Fruit fly (Drosophila melanogaster) whole organism, embryonic: ENCODE data around the gene r2d2.
A peak's percentile ranks its signal among the peaks of the same experiment; 100 is the strongest.

ENCODE experiments used
- Ada2b ChIP-seq: fragments of 200-800 bp; sonication (Bioruptor generic); IDR thresholded peaks from 2 replicates; pipeline ENCODE4 v1.3.6; 2022; ENCODE audit warnings: missing biosample characterization, missing genetic modification characterization
- Antp ChIP-seq: fragments of 200-800 bp; sonication (Bioruptor generic); optimal IDR thresholded peaks from 3 replicates; lab custom pipeline; 2016; ENCODE audit warnings: missing biosample characterization, missing genetic modification characterization
- Atf3 ChIP-seq: fragments of 200-800 bp; sonication (Bioruptor generic); optimal IDR thresholded peaks from 3 replicates; lab custom pipeline; 2016; ENCODE audit warnings: missing biosample characterization, missing genetic modification characterization
- CG10147 ChIP-seq: fragments of 200-800 bp; sonication (Bioruptor generic); optimal IDR thresholded peaks from 2 replicates; lab custom pipeline; 2019; ENCODE audit warnings: missing biosample characterization, mild to moderate bottlenecking, missing genetic modification characterization, moderate library complexity
- CG1024 ChIP-seq: fragments of 200-800 bp; sonication (Bioruptor generic); IDR thresholded peaks from 2 replicates; pipeline ENCODE4 v1.3.6; 2022; ENCODE audit warnings: missing biosample characterization, missing genetic modification characterization
- CG11456 ChIP-seq: fragments of 200-800 bp; sonication (Bioruptor generic); IDR thresholded peaks from 3 replicates; pipeline ENCODE4 v1.3.6; 2022; ENCODE audit warnings: missing biosample characterization, missing genetic modification characterization
- CG14710 ChIP-seq: fragments of 200-800 bp; sonication (Bioruptor generic); optimal IDR thresholded peaks from 3 replicates; lab custom pipeline; 2019; ENCODE audit warnings: missing biosample characterization, mild to moderate bottlenecking, missing genetic modification characterization, moderate library complexity
- CG16815 ChIP-seq: fragments of 200-800 bp; sonication (Bioruptor generic); optimal IDR thresholded peaks from 3 replicates; lab custom pipeline; 2017; ENCODE audit warnings: missing biosample characterization, mild to moderate bottlenecking, missing genetic modification characterization
- CG16863 ChIP-seq: fragments of 200-800 bp; sonication (Bioruptor generic); optimal IDR thresholded peaks from 3 replicates; lab custom pipeline; 2016; ENCODE audit warnings: missing biosample characterization, missing genetic modification characterization
- CG2202 ChIP-seq: fragments of 200-800 bp; sonication (Bioruptor generic); optimal IDR thresholded peaks from 2 replicates; lab custom pipeline; 2018; ENCODE audit warnings: missing biosample characterization, mild to moderate bottlenecking, missing genetic modification characterization
- CG4854 ChIP-seq: fragments of 200-800 bp; sonication (Bioruptor generic); optimal IDR thresholded peaks from 2 replicates; lab custom pipeline; 2016; ENCODE audit warnings: missing biosample characterization, missing genetic modification characterization, inconsistent platforms
- CG7928 ChIP-seq: fragments of 200-800 bp; sonication (Bioruptor generic); optimal IDR thresholded peaks from 2 replicates; lab custom pipeline; 2017; ENCODE audit warnings: missing biosample characterization, mild to moderate bottlenecking, missing genetic modification characterization
- CG9609 ChIP-seq: fragments of 200-800 bp; sonication (Bioruptor generic); optimal IDR thresholded peaks from 3 replicates; lab custom pipeline; 2016; ENCODE audit warnings: missing biosample characterization, missing genetic modification characterization
- CG9817 ChIP-seq: fragments of 200-800 bp; sonication (Bioruptor generic); optimal IDR thresholded peaks from 2 replicates; lab custom pipeline; 2018; ENCODE audit warnings: missing biosample characterization, mild to moderate bottlenecking, missing genetic modification characterization, moderate library complexity
- CTCF ChIP-seq: fragments of 200-800 bp; sonication (Bioruptor generic); optimal IDR thresholded peaks from 2 replicates; lab custom pipeline; 2017; ENCODE audit warnings: missing biosample characterization, mild to moderate bottlenecking, missing genetic modification characterization, moderate library complexity
- CrebB ChIP-seq: fragments of 200-800 bp; sonication (Bioruptor generic); optimal IDR thresholded peaks from 3 replicates; lab custom pipeline; 2018; ENCODE audit warnings: missing biosample characterization, mild to moderate bottlenecking, missing genetic modification characterization
- Dip2 ChIP-seq: fragments of 200-800 bp; sonication (Bioruptor generic); IDR thresholded peaks from 2 replicates; pipeline ENCODE4 v1.3.6; 2022; ENCODE audit warnings: missing biosample characterization, missing genetic modification characterization
- H15 ChIP-seq: fragments of 200-800 bp; sonication (Bioruptor generic); IDR thresholded peaks from 3 replicates; pipeline ENCODE4 v1.3.6; 2022; ENCODE audit warnings: missing biosample characterization, missing genetic modification characterization
- HLH54F ChIP-seq: fragments of 200-800 bp; sonication (Bioruptor generic); optimal IDR thresholded peaks from 3 replicates; lab custom pipeline; 2016; ENCODE audit warnings: missing biosample characterization, missing genetic modification characterization
- HLHmδ ChIP-seq: fragments of 200-800 bp; sonication (Bioruptor generic); optimal IDR thresholded peaks from 2 replicates; lab custom pipeline; 2018; ENCODE audit warnings: missing biosample characterization, mild to moderate bottlenecking, missing genetic modification characterization, moderate library complexity
- Hr3 ChIP-seq: fragments of 200-800 bp; sonication (Bioruptor generic); optimal IDR thresholded peaks from 3 replicates; lab custom pipeline; 2016; ENCODE audit warnings: missing biosample characterization, missing genetic modification characterization
- Mrtf ChIP-seq: fragments of 200-800 bp; sonication (Bioruptor generic); IDR thresholded peaks from 3 replicates; pipeline ENCODE4 v1.3.6; 2022; ENCODE audit warnings: missing biosample characterization, missing genetic modification characterization
- Neu2 ChIP-seq: fragments of 200-800 bp; sonication (Bioruptor generic); optimal IDR thresholded peaks from 3 replicates; lab custom pipeline; 2016; ENCODE audit warnings: missing biosample characterization, missing genetic modification characterization, borderline replicate concordance
- Nf-YB ChIP-seq: fragments of 200-800 bp; sonication (Bioruptor generic); optimal IDR thresholded peaks from 3 replicates; lab custom pipeline; 2019; ENCODE audit warnings: missing biosample characterization, mild to moderate bottlenecking, missing genetic modification characterization, moderate library complexity
- Oaz ChIP-seq: fragments of 200-800 bp; sonication (Bioruptor generic); IDR thresholded peaks from 2 replicates; pipeline ENCODE4 v1.3.6; 2022; ENCODE audit warnings: missing biosample characterization, missing genetic modification characterization
- Opbp ChIP-seq: fragments of 200-800 bp; sonication (Bioruptor generic); IDR thresholded peaks from 3 replicates; pipeline ENCODE4 v1.3.6; 2022; ENCODE audit warnings: missing biosample characterization, missing genetic modification characterization; ENCODE audit not compliant: partially characterized antibody
- Ptx1 ChIP-seq: fragments of 200-800 bp; sonication (Bioruptor generic); IDR thresholded peaks from 2 replicates; pipeline ENCODE4 v1.3.6; 2022; ENCODE audit warnings: missing biosample characterization, missing genetic modification characterization
- Rx ChIP-seq: fragments of 200-800 bp; sonication (Bioruptor generic); IDR thresholded peaks from 2 replicates; pipeline ENCODE4 v1.3.6; 2022; ENCODE audit warnings: missing biosample characterization, missing genetic modification characterization
- Six4 ChIP-seq: fragments of 200-800 bp; sonication (Bioruptor generic); optimal IDR thresholded peaks from 2 replicates; lab custom pipeline; 2016; ENCODE audit warnings: missing biosample characterization, missing genetic modification characterization
- Spps ChIP-seq: fragments of 200-800 bp; sonication (Bioruptor generic); optimal IDR thresholded peaks from 2 replicates; lab custom pipeline; 2018; ENCODE audit warnings: missing biosample characterization, mild to moderate bottlenecking, missing genetic modification characterization
- amos ChIP-seq: fragments of 200-800 bp; sonication (Bioruptor generic); IDR thresholded peaks from 2 replicates; pipeline ENCODE4 v1.3.6; 2022; ENCODE audit warnings: missing biosample characterization, missing genetic modification characterization; ENCODE audit not compliant: partially characterized antibody
- bcd ChIP-seq: fragments of 200-800 bp; sonication (Bioruptor generic); optimal IDR thresholded peaks from 2 replicates; lab custom pipeline; 2017; ENCODE audit warnings: missing biosample characterization, mild to moderate bottlenecking, missing genetic modification characterization
- dan ChIP-seq: fragments of 200-800 bp; sonication (Bioruptor generic); IDR thresholded peaks from 2 replicates; pipeline ENCODE4 v1.3.6; 2022; ENCODE audit warnings: missing biosample characterization, missing genetic modification characterization
- dati ChIP-seq: fragments of 200-800 bp; sonication (Bioruptor generic); IDR thresholded peaks from 2 replicates; pipeline ENCODE4 v1.3.6; 2022; ENCODE audit warnings: missing biosample characterization, missing genetic modification characterization
- dmrt99B ChIP-seq: fragments of 200-800 bp; sonication (Bioruptor generic); optimal IDR thresholded peaks from 2 replicates; lab custom pipeline; 2018; ENCODE audit warnings: missing biosample characterization, mild to moderate bottlenecking, missing genetic modification characterization, moderate library complexity
- dysf ChIP-seq: fragments of 200-800 bp; sonication (Bioruptor generic); IDR thresholded peaks from 3 replicates; pipeline ENCODE4 v1.3.6; 2022; ENCODE audit warnings: missing biosample characterization, missing genetic modification characterization
- gfzf ChIP-seq: fragments of 200-800 bp; sonication (Bioruptor generic); optimal IDR thresholded peaks from 2 replicates; lab custom pipeline; 2016; ENCODE audit warnings: missing biosample characterization, mild to moderate bottlenecking, missing genetic modification characterization, moderate library complexity
- her ChIP-seq: fragments of 200-800 bp; sonication (Bioruptor generic); optimal IDR thresholded peaks from 2 replicates; lab custom pipeline; 2016; ENCODE audit warnings: missing biosample characterization, missing genetic modification characterization
- jing ChIP-seq: fragments of 200-800 bp; sonication (Bioruptor generic); optimal IDR thresholded peaks from 2 replicates; lab custom pipeline; 2018; ENCODE audit warnings: missing biosample characterization, mild to moderate bottlenecking, missing genetic modification characterization
- nmo ChIP-seq: fragments of 200-800 bp; sonication (Bioruptor generic); optimal IDR thresholded peaks from 2 replicates; lab custom pipeline; 2018; ENCODE audit warnings: missing biosample characterization, mild to moderate bottlenecking, missing genetic modification characterization, moderate library complexity
- otp ChIP-seq: fragments of 200-800 bp; sonication (Bioruptor generic); IDR thresholded peaks from 3 replicates; pipeline ENCODE4, ENCODE4 v1.3.6; 2022; ENCODE audit warnings: missing biosample characterization, missing genetic modification characterization
- phol ChIP-seq: fragments of 200-800 bp; sonication (Bioruptor generic); optimal IDR thresholded peaks from 3 replicates; lab custom pipeline; 2018; ENCODE audit warnings: missing biosample characterization, mild to moderate bottlenecking, missing genetic modification characterization, moderate library complexity
- ranshi ChIP-seq: fragments of 200-800 bp; sonication (Bioruptor generic); IDR thresholded peaks from 2 replicates; pipeline ENCODE4 v1.3.6; 2022; ENCODE audit warnings: missing biosample characterization, missing genetic modification characterization
- slbo ChIP-seq: fragments of 200-800 bp; sonication (Bioruptor generic); IDR thresholded peaks from 2 replicates; pipeline ENCODE4 v1.3.6; 2022; ENCODE audit warnings: missing biosample characterization, missing genetic modification characterization
- toy ChIP-seq: fragments of 200-800 bp; sonication (Bioruptor generic); IDR thresholded peaks from 2 replicates; pipeline ENCODE4 v1.3.6; 2022; ENCODE audit warnings: missing biosample characterization, missing genetic modification characterization
- ttk ChIP-seq: fragments of 200-800 bp; sonication (Bioruptor generic); IDR thresholded peaks from 2 replicates; pipeline ENCODE4 v2.1.2; 2022; ENCODE audit warnings: missing biosample characterization, missing genetic modification characterization
- twi ChIP-seq: fragments of 200-800 bp; optimal IDR thresholded peaks from 2 replicates; lab custom pipeline; 2019; ENCODE audit warnings: missing biosample characterization, mild to moderate bottlenecking, missing genetic modification characterization, moderate library complexity
- wor ChIP-seq: fragments of 200-800 bp; sonication (Bioruptor generic); IDR thresholded peaks from 2 replicates; pipeline ENCODE4 v1.3.6; 2022; ENCODE audit warnings: missing biosample characterization, missing genetic modification characterization
- yki ChIP-seq: fragments of >200 bp; optimal IDR thresholded peaks from 3 replicates; lab custom pipeline; 2018
- zfh1 ChIP-seq: fragments of 200-800 bp; sonication (Bioruptor generic); IDR thresholded peaks from 3 replicates; pipeline ENCODE4 v1.3.6; 2022; ENCODE audit warnings: missing biosample characterization, missing genetic modification characterization

Gene r2d2

DNA sequence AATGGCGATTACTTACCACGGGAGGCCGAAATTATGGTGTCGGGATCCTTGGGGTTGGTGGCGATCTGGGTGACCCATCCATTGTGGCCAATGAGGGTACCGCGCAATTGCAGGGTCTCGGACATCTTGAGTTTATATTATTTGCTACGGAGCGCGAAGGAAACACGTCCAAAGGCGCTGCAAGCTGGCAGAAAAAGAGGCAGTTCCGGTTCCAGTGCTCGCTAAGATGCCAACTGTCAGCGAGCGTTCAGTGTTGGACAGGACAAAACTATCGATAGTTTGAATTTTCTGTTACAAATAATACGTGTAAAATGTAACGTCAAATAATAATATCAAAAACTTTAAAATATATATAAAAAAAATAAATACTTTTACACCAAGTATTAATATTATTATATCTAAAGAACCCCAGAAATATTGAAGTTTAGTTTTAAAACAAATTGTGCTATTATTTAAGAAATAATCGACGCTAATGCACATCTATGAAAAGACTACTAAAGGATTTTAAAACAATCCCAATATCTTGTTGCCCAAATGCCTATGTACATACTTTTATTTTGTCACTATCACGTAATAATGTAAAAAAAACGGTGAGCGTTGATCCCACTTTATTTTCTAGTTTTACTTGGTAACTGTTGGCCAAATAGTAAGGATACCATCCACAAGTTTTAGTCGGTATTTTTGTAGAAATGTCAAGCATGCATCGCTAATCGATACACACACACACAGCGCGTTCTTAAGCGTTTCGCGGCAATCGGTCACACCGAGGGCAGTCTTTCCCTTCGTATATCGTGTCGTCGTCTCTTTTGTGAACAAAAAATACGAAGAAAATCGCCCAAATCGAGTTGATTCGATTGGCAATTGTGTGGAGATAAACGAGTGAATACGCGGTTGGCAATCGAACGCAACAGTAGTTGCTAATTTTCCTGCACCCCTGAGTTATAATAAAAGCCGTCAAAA is 27.4 kb downstream of the r2d2 start, which contains the start of the genes Rack1 and mts (continued):
- peak; percentile 75; the same call in 2 of the 3 replicates for TF ChIP-seq dysf (GFP tag; lab: Robert Waterston, UW)
- peak; percentile 66 for TF ChIP-seq Opbp (GFP tag; lab: Robert Waterston, UW)
- TF ChIP-seq ranshi (GFP tag; lab: Robert Waterston, UW) = peak; percentile 87
- peak; percentile 60 for TF ChIP-seq CG4854 (GFP tag; lab: Kevin White, UChicago)
- TF ChIP-seq Hr3 (GFP tag; lab: Kevin White, UChicago) = peak; percentile 58
- TF ChIP-seq her (GFP tag; lab: Kevin White, UChicago) = peak; percentile 77
- peak; percentile 48 for TF ChIP-seq wor (GFP tag; lab: Robert Waterston, UW)
- peak; percentile 67 for TF ChIP-seq Nf-YB
- TF ChIP-seq zfh1 (GFP tag; lab: Robert Waterston, UW) = peak; percentile 84
- no peak for TF ChIP-seq dmrt99B (tag; lab: Kevin White, UChicago)
- peak; percentile 62 for TF ChIP-seq CTCF (GFP tag; lab: Kevin White, UChicago)
- TF ChIP-seq CG14710 (tag; lab: Kevin White, UChicago) = peak; percentile 60
- peak; percentile 16; the same call in 1 of the 3 replicates for TF ChIP-seq Mrtf
- TF ChIP-seq CG2202 (tag; lab: Kevin White, UChicago) = peak; percentile 74
- TF ChIP-seq Six4 (GFP tag; lab: Kevin White, UChicago) = peak; percentile 63
- TF ChIP-seq gfzf (GFP tag; lab: Kevin White, UChicago) = peak; percentile 92
- peak; percentile 98 for TF ChIP-seq HLHmδ (GFP tag; lab: Kevin White, UChicago)
- peak; percentile 60 for TF ChIP-seq CG10147 (GFP tag; lab: Kevin White, UChicago)
- peak; percentile 74 for TF ChIP-seq amos (GFP tag; lab: Robert Waterston, UW)
- peak; percentile 92 for TF ChIP-seq CG11456 (GFP tag; lab: Robert Waterston, UW)
- TF ChIP-seq ttk (GFP tag; lab: Robert Waterston, UW) = peak; percentile 69
- TF ChIP-seq Neu2 (GFP tag; lab: Kevin White, UChicago) = no peak
- TF ChIP-seq CG1024 (GFP tag; lab: Robert Waterston, UW) = peak; percentile 56; the same call in 1 of the 2 replicates
- TF ChIP-seq jing (GFP tag; lab: Kevin White, UChicago) = peak; percentile 40
- peak; percentile 65 for TF ChIP-seq CG9609 (GFP tag; lab: Kevin White, UChicago)
- TF ChIP-seq dati = peak; percentile 61; the same call in 1 of the 2 replicates
- peak; percentile 88 for TF ChIP-seq CrebB (tag; lab: Kevin White, UChicago)
- TF ChIP-seq HLH54F (GFP tag; lab: Kevin White, UChicago) = peak; percentile 75
- peak; percentile 90 for TF ChIP-seq bcd (GFP tag; lab: Kevin White, UChicago)
- TF ChIP-seq twi = peak; percentile 52
- peak; percentile 84 for TF ChIP-seq slbo (GFP tag; lab: Robert Waterston, UW)
- TF ChIP-seq Ada2b = peak; percentile 38; the same call in 1 of the 2 replicates
- TF ChIP-seq Dip2 (GFP tag; lab: Robert Waterston, UW) = no peak
- peak; percentile 74 for TF ChIP-seq Rx
- TF ChIP-seq Ptx1 = peak; percentile 66
- TF ChIP-seq yki = no peak
- peak; percentile 56 for TF ChIP-seq nmo (GFP tag; lab: Kevin White, UChicago)
- peak; percentile 40 for TF ChIP-seq Antp
- peak; percentile 89 for TF ChIP-seq otp (GFP tag; lab: Robert Waterston, UW)
- no peak for TF ChIP-seq dan
- TF ChIP-seq Spps (tag; lab: Kevin White, UChicago) = peak; percentile 33
- TF ChIP-seq CG9817 = peak; percentile 81
- peak; percentile 79 for TF ChIP-seq H15 (GFP tag; lab: Robert Waterston, UW)
- peak; percentile 77 for TF ChIP-seq phol (tag; lab: Kevin White, UChicago)
- peak; percentile 43 for TF ChIP-seq Atf3 (GFP tag; lab: Kevin White, UChicago)
- peak; percentile 60 for TF ChIP-seq CG16815
- peak; percentile 54 for TF ChIP-seq CG7928 (GFP tag; lab: Kevin White, UChicago)
- TF ChIP-seq Oaz (GFP tag; lab: Robert Waterston, UW) = peak; percentile 34; the same call in 1 of the 2 replicates
- TF ChIP-seq toy (GFP tag; lab: Robert Waterston, UW) = peak; percentile 37; the same call in 1 of the 2 replicates
- peak; percentile 67 for TF ChIP-seq CG16863 (GFP tag; lab: Kevin White, UChicago)
